Fruit fly (Drosophila melanogaster) whole organism, embryonic: ENCODE data around the gene elgi.

Source experiments
- Adf1 ChIP-seq: fragments of 200-800 bp; sonication (Bioruptor generic); IDR thresholded peaks from 2 replicates; pipeline ENCODE4 v1.3.6; 2022; ENCODE audit warnings: missing biosample characterization, missing genetic modification characterization
- B-H1 ChIP-seq: fragments of 200-800 bp; sonication (Bioruptor generic); IDR thresholded peaks from 3 replicates; pipeline ENCODE4 v1.3.6; 2022; ENCODE audit warnings: missing biosample characterization, missing genetic modification characterization
- CG10959 ChIP-seq: fragments of 200-800 bp; sonication (Bioruptor generic); IDR thresholded peaks from 2 replicates; pipeline ENCODE4 v1.3.6; 2022; ENCODE audit warnings: missing biosample characterization, missing genetic modification characterization
- CG13424 ChIP-seq: fragments of 200-800 bp; sonication (Bioruptor generic); optimal IDR thresholded peaks from 2 replicates; lab custom pipeline; 2019; ENCODE audit warnings: missing biosample characterization, mild to moderate bottlenecking, missing genetic modification characterization, moderate library complexity
- CG16815 ChIP-seq: fragments of 200-800 bp; sonication (Bioruptor generic); optimal IDR thresholded peaks from 3 replicates; lab custom pipeline; 2017; ENCODE audit warnings: missing biosample characterization, mild to moderate bottlenecking, missing genetic modification characterization
- CG17385 ChIP-seq: fragments of 200-800 bp; sonication (Bioruptor generic); optimal IDR thresholded peaks from 3 replicates; lab custom pipeline; 2018; ENCODE audit warnings: missing biosample characterization, mild to moderate bottlenecking, missing genetic modification characterization
- CG17568 ChIP-seq: fragments of 200-800 bp; sonication (Bioruptor generic); optimal IDR thresholded peaks from 2 replicates; lab custom pipeline; 2018; ENCODE audit warnings: missing biosample characterization, mild to moderate bottlenecking, missing genetic modification characterization, moderate library complexity
- CG2199 ChIP-seq: fragments of 200-800 bp; sonication (Bioruptor generic); IDR thresholded peaks from 3 replicates; pipeline ENCODE4 v1.3.6; 2022; ENCODE audit warnings: missing biosample characterization, missing genetic modification characterization
- CG2889 ChIP-seq: fragments of 200-800 bp; sonication (Bioruptor generic); IDR thresholded peaks from 3 replicates; pipeline ENCODE4 v1.3.6; 2022; ENCODE audit warnings: missing biosample characterization, missing genetic modification characterization
- CG3163 ChIP-seq: fragments of 200-800 bp; sonication (Bioruptor generic); optimal IDR thresholded peaks from 3 replicates; lab custom pipeline; 2016; ENCODE audit warnings: missing biosample characterization, missing genetic modification characterization
- CG32532 ChIP-seq: fragments of 200-800 bp; sonication (Bioruptor generic); IDR thresholded peaks from 2 replicates; pipeline ENCODE4 v1.3.6; 2022; ENCODE audit warnings: missing biosample characterization, missing genetic modification characterization
- CG3281 ChIP-seq: fragments of 200-800 bp; sonication (Bioruptor generic); optimal IDR thresholded peaks from 3 replicates; lab custom pipeline; 2017; ENCODE audit warnings: missing biosample characterization, mild to moderate bottlenecking, missing genetic modification characterization
- CG43689 ChIP-seq: fragments of 200-800 bp; sonication (Bioruptor generic); IDR thresholded peaks from 2 replicates; pipeline ENCODE4 v1.3.6; 2022; ENCODE audit warnings: missing biosample characterization, missing genetic modification characterization
- CG6272 ChIP-seq: fragments of 200-800 bp; sonication (Bioruptor generic); IDR thresholded peaks from 2 replicates; pipeline ENCODE4 v1.3.6; 2022; ENCODE audit warnings: missing biosample characterization, missing genetic modification characterization
- CG6654 ChIP-seq: fragments of 200-800 bp; sonication (Bioruptor generic); optimal IDR thresholded peaks from 2 replicates; lab custom pipeline; 2017; ENCODE audit warnings: missing biosample characterization, mild to moderate bottlenecking, missing genetic modification characterization
- CG6689 ChIP-seq: fragments of 200-800 bp; sonication (Bioruptor generic); IDR thresholded peaks from 2 replicates; pipeline ENCODE4 v1.3.6; 2022; ENCODE audit warnings: missing biosample characterization, missing genetic modification characterization
- CG7271 ChIP-seq: fragments of 200-800 bp; sonication (Bioruptor generic); optimal IDR thresholded peaks from 2 replicates; lab custom pipeline; 2018; ENCODE audit warnings: missing biosample characterization, mild to moderate bottlenecking, missing genetic modification characterization, moderate library complexity
- CG7963 ChIP-seq: fragments of 200-800 bp; sonication (Bioruptor generic); IDR thresholded peaks from 3 replicates; pipeline ENCODE4 v1.3.6; 2022; ENCODE audit warnings: missing biosample characterization, missing genetic modification characterization; ENCODE audit not compliant: partially characterized antibody
- CG9215 ChIP-seq: fragments of 200-800 bp; sonication (Bioruptor generic); IDR thresholded peaks from 2 replicates; pipeline ENCODE4 v1.3.6; 2022; ENCODE audit warnings: missing biosample characterization, missing genetic modification characterization
- CG9932 ChIP-seq: fragments of 200-800 bp; sonication (Bioruptor generic); IDR thresholded peaks from 2 replicates; pipeline ENCODE4 v1.3.6; 2022; ENCODE audit warnings: missing biosample characterization, missing genetic modification characterization
- CTCF ChIP-seq: fragments of 200-800 bp; sonication (Bioruptor generic); optimal IDR thresholded peaks from 2 replicates; lab custom pipeline; 2017; ENCODE audit warnings: missing biosample characterization, mild to moderate bottlenecking, missing genetic modification characterization, moderate library complexity
- Chrac-16 ChIP-seq: fragments of 200-800 bp; sonication (Bioruptor generic); optimal IDR thresholded peaks from 3 replicates; lab custom pipeline; 2016; ENCODE audit warnings: missing biosample characterization, missing genetic modification characterization
- D ChIP-seq, 2 experiments: fragments of 200-800 bp in 1 of 2; fragments of >200 bp in 1 of 2; sonication (Bioruptor generic) in 1 of 2; optimal IDR thresholded peaks; 2 replicates in 1 of 2; 3 replicates in 1 of 2; lab custom pipeline; 2017; ENCODE audit warnings: mild to moderate bottlenecking in 1 of 2, missing biosample characterization in 1 of 2, missing genetic modification characterization in 1 of 2, missing genetic modification reagents in 1 of 2
- Dfd ChIP-seq, 2 experiments: fragments of >200 bp; optimal IDR thresholded peaks; 2 replicates each; lab custom pipeline; 2017; ENCODE audit warnings: missing biosample characterization in 2 of 2, missing genetic modification characterization in 2 of 2
- Dp ChIP-seq: fragments of 200-800 bp; sonication (Bioruptor generic); optimal IDR thresholded peaks from 2 replicates; lab custom pipeline; 2018; ENCODE audit warnings: missing biosample characterization, mild to moderate bottlenecking, missing genetic modification characterization, moderate library complexity
- Hr3 ChIP-seq: fragments of 200-800 bp; sonication (Bioruptor generic); optimal IDR thresholded peaks from 3 replicates; lab custom pipeline; 2016; ENCODE audit warnings: missing biosample characterization, missing genetic modification characterization
- MBD-R2 ChIP-seq: fragments of 200-800 bp; sonication (Bioruptor generic); IDR thresholded peaks from 2 replicates; pipeline ENCODE4 v1.3.6; 2022; ENCODE audit warnings: missing biosample characterization, missing genetic modification characterization
- Neu2 ChIP-seq: fragments of 200-800 bp; sonication (Bioruptor generic); optimal IDR thresholded peaks from 3 replicates; lab custom pipeline; 2016; ENCODE audit warnings: missing biosample characterization, missing genetic modification characterization, borderline replicate concordance
- Sox100B ChIP-seq: fragments of 200-800 bp; sonication (Bioruptor generic); optimal IDR thresholded peaks from 3 replicates; lab custom pipeline; 2018; ENCODE audit warnings: missing biosample characterization, mild to moderate bottlenecking, missing genetic modification characterization
- Spps ChIP-seq: fragments of 200-800 bp; sonication (Bioruptor generic); optimal IDR thresholded peaks from 2 replicates; lab custom pipeline; 2018; ENCODE audit warnings: missing biosample characterization, mild to moderate bottlenecking, missing genetic modification characterization
- Tbp ChIP-seq: fragments of >200 bp; optimal IDR thresholded peaks from 2 replicates; lab custom pipeline; 2018; ENCODE audit warnings: missing biosample characterization, missing genetic modification characterization
- ab ChIP-seq: fragments of 200-800 bp; sonication (Bioruptor generic); optimal IDR thresholded peaks from 2 replicates; lab custom pipeline; 2016; ENCODE audit warnings: missing biosample characterization, missing genetic modification characterization
- bowl ChIP-seq: fragments of 200-800 bp; sonication (Bioruptor generic); IDR thresholded peaks from 2 replicates; pipeline ENCODE4 v1.3.6; 2022; ENCODE audit warnings: missing biosample characterization, missing genetic modification characterization
- caup ChIP-seq: fragments of 200-800 bp; sonication (Bioruptor generic); optimal IDR thresholded peaks from 3 replicates; lab custom pipeline; 2017; ENCODE audit warnings: missing biosample characterization, mild to moderate bottlenecking, missing genetic modification characterization, moderate library complexity; ENCODE audit not compliant: severe bottlenecking
- ci ChIP-seq: fragments of 200-800 bp; sonication (Bioruptor generic); IDR thresholded peaks from 3 replicates; pipeline ENCODE4 v1.3.6; 2022; ENCODE audit warnings: missing biosample characterization, missing genetic modification characterization
- crp ChIP-seq, 2 experiments: fragments of 200-800 bp; sonication (Bioruptor generic); optimal IDR thresholded peaks; 2 replicates in 1 of 2; 3 replicates in 1 of 2; lab custom pipeline; 2017; ENCODE audit warnings: missing biosample characterization in 2 of 2, missing genetic modification characterization in 2 of 2, mild to moderate bottlenecking in 1 of 2, moderate library complexity in 1 of 2
- gce ChIP-seq: fragments of 200-800 bp; sonication (Bioruptor generic); IDR thresholded peaks from 3 replicates; pipeline ENCODE4 v1.3.6; 2022; ENCODE audit warnings: missing biosample characterization, missing genetic modification characterization
- gem ChIP-seq: fragments of 200-800 bp; sonication (Bioruptor generic); optimal IDR thresholded peaks from 2 replicates; lab custom pipeline; 2019; ENCODE audit warnings: missing biosample characterization, mild to moderate bottlenecking, missing genetic modification characterization, moderate library complexity
- gsb-n ChIP-seq: fragments of 200-800 bp; sonication (Bioruptor generic); optimal IDR thresholded peaks from 3 replicates; lab custom pipeline; 2018; ENCODE audit warnings: missing biosample characterization, mild to moderate bottlenecking, missing genetic modification characterization
- inv ChIP-seq: fragments of 200-800 bp; sonication (Bioruptor generic); IDR thresholded peaks from 2 replicates; pipeline ENCODE4 v1.3.6; 2022; ENCODE audit warnings: missing biosample characterization, missing genetic modification characterization; ENCODE audit not compliant: partially characterized antibody
- kni ChIP-seq: fragments of 200-800 bp; sonication (Bioruptor generic); optimal IDR thresholded peaks from 3 replicates; lab custom pipeline; 2017; ENCODE audit warnings: mild to moderate bottlenecking, missing biosample characterization, missing genetic modification reagents, missing genetic modification characterization
- p53 ChIP-seq: fragments of 200-800 bp; sonication (Bioruptor generic); optimal IDR thresholded peaks from 2 replicates; lab custom pipeline; 2016; ENCODE audit warnings: missing biosample characterization, missing genetic modification characterization
- pfk ChIP-seq: fragments of 200-800 bp; sonication (Bioruptor generic); optimal IDR thresholded peaks from 2 replicates; lab custom pipeline; 2018; ENCODE audit warnings: missing biosample characterization, mild to moderate bottlenecking, missing genetic modification characterization, moderate library complexity
- ro ChIP-seq: fragments of 200-800 bp; sonication (Bioruptor generic); IDR thresholded peaks from 2 replicates; pipeline ENCODE4 v1.3.6; 2022; ENCODE audit warnings: missing biosample characterization, missing genetic modification characterization
- sima ChIP-seq: fragments of 200-800 bp; sonication (Bioruptor generic); optimal IDR thresholded peaks from 2 replicates; lab custom pipeline; 2016; ENCODE audit warnings: missing biosample characterization, missing genetic modification characterization
- slbo ChIP-seq: fragments of 200-800 bp; sonication (Bioruptor generic); IDR thresholded peaks from 2 replicates; pipeline ENCODE4 v1.3.6; 2022; ENCODE audit warnings: missing biosample characterization, missing genetic modification characterization
- so ChIP-seq: fragments of 200-800 bp; sonication (Bioruptor generic); IDR thresholded peaks from 3 replicates; pipeline ENCODE4 v1.3.6; 2022; ENCODE audit warnings: missing biosample characterization, missing genetic modification characterization
- sob ChIP-seq: fragments of 200-800 bp; sonication (Bioruptor generic); IDR thresholded peaks from 2 replicates; pipeline ENCODE4 v1.3.6; 2022; ENCODE audit warnings: missing biosample characterization, missing genetic modification characterization
- ssp ChIP-seq: fragments of 200-800 bp; sonication (Bioruptor generic); IDR thresholded peaks from 2 replicates; pipeline ENCODE4 v1.3.6; 2022; ENCODE audit warnings: missing biosample characterization, missing genetic modification characterization
- tap ChIP-seq: fragments of 200-800 bp; optimal IDR thresholded peaks from 3 replicates; lab custom pipeline; 2019; ENCODE audit warnings: missing biosample characterization, mild to moderate bottlenecking, missing genetic modification characterization, moderate library complexity
- z ChIP-seq: fragments of 200-800 bp; sonication (Bioruptor generic); IDR thresholded peaks from 3 replicates; pipeline ENCODE4 v1.3.6; 2022; ENCODE audit warnings: missing biosample characterization, missing genetic modification characterization

The elgi gene

dm6 chr3L:15921043-15921621 is 35.2 kb upstream of the elgi start (continued):
- no peak for TF ChIP-seq Tbp (GFP tag; lab: Kevin White, UChicago)
- TF ChIP-seq CG17568 (GFP tag; lab: Kevin White, UChicago), result no peak
- no peak for TF ChIP-seq p53 (GFP tag; lab: Kevin White, UChicago)
- TF ChIP-seq ab (GFP tag; lab: Kevin White, UChicago), result no peak
- TF ChIP-seq gem, result peak; percentile 74
- TF ChIP-seq CG7271 (tag; lab: Kevin White, UChicago), result no peak
- no peak for TF ChIP-seq ssp (GFP tag; lab: Robert Waterston, UW)
- no peak for TF ChIP-seq ci (GFP tag; lab: Robert Waterston, UW)
- peak; percentile 27; the same call in 1 of the 2 replicates for TF ChIP-seq CG9215 (GFP tag; lab: Robert Waterston, UW)
- TF ChIP-seq CG6272 (GFP tag; lab: Robert Waterston, UW), result no peak
- no peak for TF ChIP-seq bowl (GFP tag; lab: Robert Waterston, UW)
- TF ChIP-seq D (optimal IDR thresholded peaks at IDR 0.05; lab: Kevin White, UChicago), result no peak
- peak; percentile 18 for TF ChIP-seq D (GFP tag; optimal IDR thresholded peaks at IDR 0.05; lab: Kevin White, UChicago)
- TF ChIP-seq CG7963, result no peak
- TF ChIP-seq CG3163 (GFP tag; lab: Kevin White, UChicago), result no peak
- TF ChIP-seq CG17385, result peak; percentile 50
- TF ChIP-seq inv (GFP tag; lab: Robert Waterston, UW), result no peak
- TF ChIP-seq CG2199 (GFP tag; lab: Robert Waterston, UW), result no peak
- no peak for TF ChIP-seq CG43689 (GFP tag; lab: Robert Waterston, UW)
- TF ChIP-seq Neu2, result no peak
- no peak for TF ChIP-seq CG10959
- peak; percentile 45 for TF ChIP-seq CG9932 (GFP tag; lab: Robert Waterston, UW)
- no peak for TF ChIP-seq gsb-n (tag; lab: Kevin White, UChicago)
- peak; percentile 52; the same call in 1 of the 2 replicates for TF ChIP-seq sob (GFP tag; lab: Robert Waterston, UW)
- peak; percentile 67 for TF ChIP-seq CG13424 (tag; lab: Kevin White, UChicago)
- TF ChIP-seq z, result no peak
- peak; percentile 66 for TF ChIP-seq CG3281 (GFP tag; lab: Kevin White, UChicago)
- no peak for TF ChIP-seq sima
- TF ChIP-seq CG16815, result peak; percentile 18
- TF ChIP-seq caup (GFP tag; lab: Kevin White, UChicago), result peak; percentile 64
- TF ChIP-seq pfk (GFP tag; lab: Kevin White, UChicago), result no peak
- peak; percentile 31 for TF ChIP-seq Hr3 (GFP tag; lab: Kevin White, UChicago)
- no peak for TF ChIP-seq tap
- no peak for TF ChIP-seq Dp (GFP tag; lab: Kevin White, UChicago)
- no peak for TF ChIP-seq CG2889 (GFP tag; lab: Robert Waterston, UW)
- TF ChIP-seq so (GFP tag; lab: Robert Waterston, UW), result 0 out of 3 replicates have a peak, but pooled peaks have one; percentile 8
- no peak for TF ChIP-seq gce (GFP tag; lab: Robert Waterston, UW)
- TF ChIP-seq CG6654, result no peak
- TF ChIP-seq ro, result no peak
- no peak for TF ChIP-seq Spps (tag; lab: Kevin White, UChicago)
- TF ChIP-seq Adf1 (GFP tag; lab: Robert Waterston, UW), result no peak
- TF ChIP-seq Dfd (GFP tag; optimal IDR thresholded peaks at IDR 0.05; lab: Kevin White, UChicago), result no peak
- TF ChIP-seq crp (GFP tag; optimal IDR thresholded peaks at IDR 0.05; lab: Kevin White, UChicago), result no peak
- TF ChIP-seq CG6689, result peak; percentile 33; the same call in 1 of the 2 replicates
- TF ChIP-seq Sox100B (GFP tag; lab: Kevin White, UChicago), result peak; percentile 59
- no peak for TF ChIP-seq B-H1 (GFP tag; lab: Robert Waterston, UW)
- peak; percentile 30; the same call in 1 of the 2 replicates for TF ChIP-seq CG32532 (GFP tag; lab: Robert Waterston, UW)
- TF ChIP-seq kni (GFP tag; lab: Kevin White, UChicago), result no peak
- no peak for TF ChIP-seq CTCF (GFP tag; lab: Kevin White, UChicago)
- TF ChIP-seq MBD-R2 (GFP tag; lab: Robert Waterston, UW), result no peak
- TF ChIP-seq Chrac-16 (GFP tag; lab: Kevin White, UChicago), result no peak
- peak; percentile 54 for TF ChIP-seq slbo (GFP tag; lab: Robert Waterston, UW)
